Worm (Caenorhabditis elegans) whole organism, L4/young adult: ENCODE measurements around the gene F12F6.7.

ENCODE experiments used
- dao-5 ChIP-seq: sonication (generic microtip); optimal IDR thresholded peaks from 2 replicates; lab custom pipeline; 2016; ENCODE audit warnings: missing genotype, missing genetic modification characterization, moderate library complexity, missing compliant biosample characterization
- him-1 ChIP-seq: sonication (generic microtip); optimal IDR thresholded peaks from 2 replicates; lab custom pipeline; 2016; ENCODE audit warnings: missing genotype, missing genetic modification reagents, missing genetic modification characterization, missing compliant biosample characterization

ce11 chrIV:11523685-11524084, 37.9 kb downstream of the F12F6.7 start:
- no peak for TF ChIP-seq him-1 (tag; lab: Kevin White, UChicago)
- no peak for TF ChIP-seq dao-5 (tag; lab: Kevin White, UChicago)
